Fruit fly (Drosophila melanogaster) whole organism, embryonic: Measurements from ENCODE around the gene CG32040.

Experiments used
- ATbp ChIP-seq: fragments of 200-800 bp; sonication (Bioruptor generic); optimal IDR thresholded peaks from 2 replicates; lab custom pipeline; 2017; ENCODE audit warnings: missing biosample characterization, mild to moderate bottlenecking, missing genetic modification characterization, missing genetic modification reagents
- Atf3 ChIP-seq: fragments of 200-800 bp; sonication (Bioruptor generic); optimal IDR thresholded peaks from 3 replicates; lab custom pipeline; 2016; ENCODE audit warnings: missing biosample characterization, missing genetic modification characterization
- B-H1 ChIP-seq: fragments of 200-800 bp; sonication (Bioruptor generic); IDR thresholded peaks from 3 replicates; pipeline ENCODE4 v1.3.6; 2022; ENCODE audit warnings: missing biosample characterization, missing genetic modification characterization
- CG1024 ChIP-seq: fragments of 200-800 bp; sonication (Bioruptor generic); IDR thresholded peaks from 2 replicates; pipeline ENCODE4 v1.3.6; 2022; ENCODE audit warnings: missing biosample characterization, missing genetic modification characterization
- CG10565 ChIP-seq: fragments of 200-800 bp; sonication (Bioruptor generic); optimal IDR thresholded peaks from 3 replicates; lab custom pipeline; 2016; ENCODE audit warnings: missing biosample characterization, mild to moderate bottlenecking, missing genetic modification characterization
- CG10654 ChIP-seq: fragments of 200-800 bp; sonication (Bioruptor generic); optimal IDR thresholded peaks from 2 replicates; lab custom pipeline; 2016; ENCODE audit warnings: missing biosample characterization, missing genetic modification characterization
- CG11696 ChIP-seq: fragments of 200-800 bp; sonication (Bioruptor generic); IDR thresholded peaks from 2 replicates; pipeline ENCODE4 v1.3.6; 2022; ENCODE audit warnings: missing biosample characterization, missing genetic modification characterization
- CG12071 ChIP-seq: fragments of 200-800 bp; sonication (Bioruptor generic); optimal IDR thresholded peaks from 3 replicates; lab custom pipeline; 2018; ENCODE audit warnings: missing biosample characterization, mild to moderate bottlenecking, missing genetic modification characterization
- CG12155 ChIP-seq: fragments of 200-800 bp; sonication (Bioruptor generic); optimal IDR thresholded peaks from 3 replicates; lab custom pipeline; 2016; ENCODE audit warnings: missing biosample characterization, missing genetic modification characterization
- CG13894 ChIP-seq: fragments of 200-800 bp; sonication (Bioruptor generic); optimal IDR thresholded peaks from 3 replicates; lab custom pipeline; 2018; ENCODE audit warnings: missing biosample characterization, mild to moderate bottlenecking, missing genetic modification characterization, moderate library complexity
- CG14441 ChIP-seq: fragments of 200-800 bp; sonication (Bioruptor generic); IDR thresholded peaks from 2 replicates; pipeline ENCODE4 v1.3.6; 2022; ENCODE audit warnings: missing biosample characterization, missing genetic modification characterization
- CG16863 ChIP-seq: fragments of 200-800 bp; sonication (Bioruptor generic); optimal IDR thresholded peaks from 3 replicates; lab custom pipeline; 2016; ENCODE audit warnings: missing biosample characterization, missing genetic modification characterization
- CG17568 ChIP-seq: fragments of 200-800 bp; sonication (Bioruptor generic); optimal IDR thresholded peaks from 2 replicates; lab custom pipeline; 2018; ENCODE audit warnings: missing biosample characterization, mild to moderate bottlenecking, missing genetic modification characterization, moderate library complexity
- CG18599 ChIP-seq: fragments of 200-800 bp; sonication (Bioruptor generic); optimal IDR thresholded peaks from 3 replicates; lab custom pipeline; 2017; ENCODE audit warnings: missing biosample characterization, missing genetic modification characterization, mild to moderate bottlenecking, moderate library complexity, missing genetic modification reagents
- CG31441 ChIP-seq: fragments of 200-800 bp; sonication (Bioruptor generic); IDR thresholded peaks from 2 replicates; pipeline ENCODE4 v1.3.6; 2022; ENCODE audit warnings: missing biosample characterization, missing genetic modification characterization
- CG3281 ChIP-seq: fragments of 200-800 bp; sonication (Bioruptor generic); optimal IDR thresholded peaks from 3 replicates; lab custom pipeline; 2017; ENCODE audit warnings: missing biosample characterization, mild to moderate bottlenecking, missing genetic modification characterization
- CG33213 ChIP-seq: fragments of 200-800 bp; sonication (Bioruptor generic); optimal IDR thresholded peaks from 3 replicates; lab custom pipeline; 2016; ENCODE audit warnings: missing biosample characterization, missing genetic modification characterization
- CG3407 ChIP-seq: fragments of 200-800 bp; sonication (Bioruptor generic); optimal IDR thresholded peaks from 2 replicates; lab custom pipeline; 2018; ENCODE audit warnings: missing biosample characterization, mild to moderate bottlenecking, missing genetic modification characterization
- CG4360 ChIP-seq: fragments of 200-800 bp; sonication (Bioruptor generic); IDR thresholded peaks from 2 replicates; pipeline ENCODE4 v1.3.6; 2022; ENCODE audit warnings: missing biosample characterization, missing genetic modification characterization
- CG5180 ChIP-seq: fragments of 200-800 bp; sonication (Bioruptor generic); optimal IDR thresholded peaks from 3 replicates; lab custom pipeline; 2017; ENCODE audit warnings: missing biosample characterization, missing genetic modification characterization, mild to moderate bottlenecking, moderate library complexity, missing genetic modification reagents
- CG6254 ChIP-seq: fragments of 200-800 bp; sonication (Bioruptor generic); optimal IDR thresholded peaks from 3 replicates; lab custom pipeline; 2017; ENCODE audit warnings: mild to moderate bottlenecking, missing biosample characterization, missing genetic modification reagents, missing genetic modification characterization
- CG6813 ChIP-seq: fragments of 200-800 bp; sonication (Bioruptor generic); optimal IDR thresholded peaks from 2 replicates; lab custom pipeline; 2017; ENCODE audit warnings: missing biosample characterization, missing genetic modification characterization, mild to moderate bottlenecking, moderate library complexity, missing genetic modification reagents
- HHEX ChIP-seq: fragments of 200-800 bp; sonication (Bioruptor generic); optimal IDR thresholded peaks from 3 replicates; lab custom pipeline; 2017; ENCODE audit warnings: missing biosample characterization, mild to moderate bottlenecking, missing genetic modification characterization, missing genetic modification reagents
- Hmr ChIP-seq: fragments of 200-800 bp; sonication (Bioruptor generic); optimal IDR thresholded peaks from 3 replicates; lab custom pipeline; 2017; ENCODE audit warnings: mild to moderate bottlenecking, missing biosample characterization, missing genetic modification reagents, missing genetic modification characterization
- Meics ChIP-seq: fragments of 200-800 bp; sonication (Bioruptor generic); optimal IDR thresholded peaks from 2 replicates; lab custom pipeline; 2017; ENCODE audit warnings: missing biosample characterization, mild to moderate bottlenecking, missing genetic modification characterization
- NFAT ChIP-seq: fragments of 200-800 bp; sonication (Bioruptor generic); IDR thresholded peaks from 2 replicates; pipeline ENCODE4 v1.3.6; 2022; ENCODE audit warnings: missing biosample characterization, missing genetic modification characterization
- Optix ChIP-seq: fragments of 200-800 bp; sonication (Bioruptor generic); IDR thresholded peaks from 3 replicates; pipeline ENCODE4 v1.3.6; 2022; ENCODE audit warnings: missing biosample characterization, missing genetic modification characterization
- Six4 ChIP-seq: fragments of 200-800 bp; sonication (Bioruptor generic); optimal IDR thresholded peaks from 2 replicates; lab custom pipeline; 2016; ENCODE audit warnings: missing biosample characterization, missing genetic modification characterization
- Stat92E ChIP-seq, 3 experiments: fragments of >200 bp in 2 of 3; fragments of 200-800 bp in 1 of 3; sonication (Bioruptor generic) in 1 of 3; optimal IDR thresholded peaks; 2 replicates each; lab custom pipeline; 2017 to 2019; ENCODE audit warnings: missing biosample characterization in 3 of 3, missing genetic modification characterization in 3 of 3, mild to moderate bottlenecking in 1 of 3, moderate library complexity in 1 of 3
- TFAM ChIP-seq: fragments of 200-800 bp; sonication (Bioruptor generic); optimal IDR thresholded peaks from 2 replicates; lab custom pipeline; 2017; ENCODE audit warnings: missing biosample characterization, missing genetic modification characterization, inconsistent platforms
- ab ChIP-seq: fragments of 200-800 bp; sonication (Bioruptor generic); optimal IDR thresholded peaks from 2 replicates; lab custom pipeline; 2016; ENCODE audit warnings: missing biosample characterization, missing genetic modification characterization
- bcd ChIP-seq: fragments of 200-800 bp; sonication (Bioruptor generic); optimal IDR thresholded peaks from 2 replicates; lab custom pipeline; 2017; ENCODE audit warnings: missing biosample characterization, mild to moderate bottlenecking, missing genetic modification characterization
- cg ChIP-seq: fragments of 200-800 bp; sonication (Bioruptor generic); optimal IDR thresholded peaks from 3 replicates; lab custom pipeline; 2019; ENCODE audit warnings: missing biosample characterization, mild to moderate bottlenecking, missing genetic modification characterization, moderate library complexity
- dimm ChIP-seq: fragments of 200-800 bp; sonication (Bioruptor generic); IDR thresholded peaks from 2 replicates; pipeline ENCODE4 v1.3.6; 2022; ENCODE audit warnings: missing biosample characterization, missing genetic modification characterization
- dysf ChIP-seq: fragments of 200-800 bp; sonication (Bioruptor generic); IDR thresholded peaks from 3 replicates; pipeline ENCODE4 v1.3.6; 2022; ENCODE audit warnings: missing biosample characterization, missing genetic modification characterization
- esg ChIP-seq: fragments of 200-800 bp; sonication (Bioruptor generic); conservative IDR thresholded peaks from 2 replicates; pipeline ENCODE4 v1.3.6; 2022; ENCODE audit warnings: missing biosample characterization, missing genetic modification characterization
- gt ChIP-seq: fragments of 200-800 bp; sonication (Bioruptor generic); IDR thresholded peaks from 2 replicates; pipeline ENCODE4 v1.3.6; 2022; ENCODE audit warnings: missing biosample characterization, missing genetic modification characterization
- h ChIP-seq: fragments of >200 bp; optimal IDR thresholded peaks from 2 replicates; lab custom pipeline; 2017
- hbn ChIP-seq: fragments of 200-800 bp; sonication (Bioruptor generic); IDR thresholded peaks from 2 replicates; pipeline ENCODE4 v1.3.6; 2022; ENCODE audit warnings: missing biosample characterization, missing genetic modification characterization; ENCODE audit not compliant: partially characterized antibody
- jigr1 ChIP-seq: fragments of 200-800 bp; sonication (Bioruptor generic); IDR thresholded peaks from 3 replicates; pipeline ENCODE4 v1.3.6; 2022; ENCODE audit warnings: missing biosample characterization, missing genetic modification characterization
- kah ChIP-seq: fragments of 200-800 bp; sonication (Bioruptor generic); optimal IDR thresholded peaks from 2 replicates; lab custom pipeline; 2018; ENCODE audit warnings: missing biosample characterization, mild to moderate bottlenecking, missing genetic modification characterization
- klu ChIP-seq: fragments of 200-800 bp; sonication (Bioruptor generic); IDR thresholded peaks from 2 replicates; pipeline ENCODE4 v1.3.6; 2022; ENCODE audit warnings: missing biosample characterization, missing genetic modification characterization
- mld ChIP-seq: fragments of 200-800 bp; sonication (Bioruptor generic); IDR thresholded peaks from 3 replicates; pipeline ENCODE4 v1.3.6; 2022; ENCODE audit warnings: missing biosample characterization, missing genetic modification characterization; ENCODE audit not compliant: partially characterized antibody
- pan ChIP-seq, 4 experiments: fragments of >200 bp in 3 of 4; fragments of 200-800 bp in 1 of 4; sonication (Bioruptor generic) in 1 of 4; optimal IDR thresholded peaks in 3 of 4; IDR thresholded peaks in 1 of 4; 2 replicates each; pipeline versions ENCODE4 v1.3.6 to Lab custom; 2017 to 2022; ENCODE audit warnings: missing biosample characterization in 2 of 4, missing genetic modification characterization in 2 of 4, mixed read lengths in 1 of 4
- sisA ChIP-seq: fragments of 200-800 bp; sonication (Bioruptor generic); IDR thresholded peaks from 2 replicates; pipeline ENCODE4 v1.3.6; 2022; ENCODE audit warnings: missing biosample characterization, missing genetic modification characterization
- slp2 ChIP-seq: fragments of 200-800 bp; sonication (Bioruptor generic); optimal IDR thresholded peaks from 2 replicates; lab custom pipeline; 2016; ENCODE audit warnings: missing biosample characterization, missing genetic modification characterization
- tin ChIP-seq: fragments of 200-800 bp; sonication (Bioruptor generic); optimal IDR thresholded peaks from 3 replicates; lab custom pipeline; 2016; ENCODE audit warnings: missing biosample characterization, missing genetic modification characterization
- vfl ChIP-seq: fragments of 200-800 bp; sonication (Bioruptor generic); optimal IDR thresholded peaks from 2 replicates; lab custom pipeline; 2016; ENCODE audit warnings: missing biosample characterization, missing genetic modification characterization
- wek ChIP-seq: fragments of 200-800 bp; sonication (Bioruptor generic); optimal IDR thresholded peaks from 3 replicates; lab custom pipeline; 2018; ENCODE audit warnings: missing biosample characterization, mild to moderate bottlenecking, missing genetic modification characterization, moderate library complexity

CG32040 gene

DNA sequence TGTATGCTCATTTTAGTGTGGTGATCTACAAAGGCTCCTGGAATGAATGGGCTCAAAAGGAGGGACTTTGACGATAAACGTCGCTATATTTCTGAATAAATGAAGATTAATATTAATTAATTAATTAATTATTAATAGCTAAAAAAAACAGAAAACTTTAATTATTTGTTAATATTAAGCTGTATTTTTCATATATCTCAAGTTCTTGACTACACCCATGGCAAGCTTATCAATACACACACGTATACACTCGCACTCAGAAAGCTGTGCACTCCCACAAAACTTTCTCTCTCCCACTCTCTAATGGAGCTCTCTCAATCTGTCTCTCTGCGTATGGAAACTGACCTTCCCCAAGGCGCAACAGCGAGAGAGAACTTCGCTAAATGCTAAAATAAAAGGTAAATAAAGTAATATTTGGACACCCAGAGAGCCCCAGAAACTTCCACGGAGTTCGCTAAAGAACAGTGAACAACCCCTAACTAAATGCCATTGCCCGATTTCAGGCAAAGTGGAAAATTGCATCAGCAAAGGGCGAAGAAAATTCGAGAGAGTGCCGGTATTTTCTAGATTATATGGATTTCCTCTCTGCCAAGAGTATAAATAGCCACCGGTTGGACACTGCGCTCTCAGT is 19.7 kb downstream of the CG32040 start (continued):
- TF ChIP-seq CG5180, result peak; percentile 52
- TF ChIP-seq ATbp (GFP tag; lab: Kevin White, UChicago), result peak; percentile 62
- TF ChIP-seq CG1024 (GFP tag; lab: Robert Waterston, UW), result 0 out of 2 replicates have a peak, but pooled peaks have one; percentile 32
- no peak for TF ChIP-seq slp2 (GFP tag; lab: Kevin White, UChicago)
- peak; percentile 28 for TF ChIP-seq CG10654
- peak; percentile 75 for TF ChIP-seq CG31441 (GFP tag; lab: Robert Waterston, UW)
- TF ChIP-seq Meics (GFP tag; lab: Kevin White, UChicago), result peak; percentile 71
- no peak for TF ChIP-seq vfl
- peak; percentile 56; the same call in 1 of the 3 replicates for TF ChIP-seq Optix (GFP tag; lab: Robert Waterston, UW)
- TF ChIP-seq kah (GFP tag; lab: Kevin White, UChicago), result no peak
- peak; percentile 59 for TF ChIP-seq bcd
- no peak for TF ChIP-seq gt
- peak; percentile 71 for TF ChIP-seq CG6254 (GFP tag; lab: Kevin White, UChicago)
- TF ChIP-seq HHEX, result peak; percentile 77
- TF ChIP-seq h (lab: Kevin White, UChicago), result no peak
- TF ChIP-seq Atf3 (GFP tag; lab: Kevin White, UChicago), result no peak
- TF ChIP-seq CG18599 (GFP tag; lab: Kevin White, UChicago), result peak; percentile 86
- peak; percentile 75 for TF ChIP-seq dysf (GFP tag; lab: Robert Waterston, UW)
- peak; percentile 48 for TF ChIP-seq NFAT (GFP tag; lab: Robert Waterston, UW)
- TF ChIP-seq CG3281, result peak; percentile 77
- no peak for TF ChIP-seq wek
- TF ChIP-seq Hmr, result peak; percentile 79
- no peak for TF ChIP-seq ab
- no peak for TF ChIP-seq B-H1
- peak; percentile 58 for TF ChIP-seq CG11696 (GFP tag; lab: Robert Waterston, UW)
- no peak for TF ChIP-seq jigr1 (GFP tag; lab: Robert Waterston, UW)
- peak; percentile 72 for TF ChIP-seq sisA (GFP tag; lab: Robert Waterston, UW)
- TF ChIP-seq klu (GFP tag; lab: Robert Waterston, UW), result no peak
- peak; percentile 61 for TF ChIP-seq CG13894 (tag; lab: Kevin White, UChicago)
- peak; percentile 54 for TF ChIP-seq CG3407
- TF ChIP-seq tin (GFP tag; lab: Kevin White, UChicago), result peak; percentile 43
- peak; percentile 75 for TF ChIP-seq CG6813 (GFP tag; lab: Kevin White, UChicago)
- peak; percentile 13 for TF ChIP-seq CG16863 (GFP tag; lab: Kevin White, UChicago)
- TF ChIP-seq CG12071 (GFP tag; lab: Kevin White, UChicago), result no peak
- no peak for TF ChIP-seq CG10565 (GFP tag; lab: Kevin White, UChicago)
- TF ChIP-seq CG14441, result peak; percentile 56
- TF ChIP-seq Six4 (GFP tag; lab: Kevin White, UChicago), result peak; percentile 43
- 0 out of 2 replicates have a peak, but pooled peaks have one; percentile 38 for TF ChIP-seq CG4360 (GFP tag; lab: Robert Waterston, UW)
- TF ChIP-seq CG17568, result no peak
- TF ChIP-seq pan (optimal IDR thresholded peaks at IDR 0.05; lab: Kevin White, UChicago), result no peak
- TF ChIP-seq pan (GFP tag; optimal IDR thresholded peaks at IDR 0.05 in 1 of 2, IDR thresholded peaks at IDR 0.05 in 1 of 2), result peak in 1 of 2 experiments; percentile 50
- TF ChIP-seq TFAM, result no peak
- peak in 1 of 3 experiments; percentile 36 for TF ChIP-seq Stat92E (GFP tag; optimal IDR thresholded peaks at IDR 0.05; lab: Kevin White, UChicago)
- TF ChIP-seq mld (GFP tag; lab: Robert Waterston, UW), result no peak
- TF ChIP-seq dimm, result no peak
- TF ChIP-seq esg (GFP tag; lab: Robert Waterston, UW), result peak; percentile 48
- no peak for TF ChIP-seq hbn (GFP tag; lab: Robert Waterston, UW)
- TF ChIP-seq CG12155 (GFP tag; lab: Kevin White, UChicago), result peak; percentile 49
- peak; percentile 74 for TF ChIP-seq cg (GFP tag; lab: Kevin White, UChicago)
- no peak for TF ChIP-seq CG33213 (GFP tag; lab: Kevin White, UChicago)
